Fruit fly (Drosophila melanogaster) whole organism, pupa: ENCODE data around the gene CG32281.

Source experiments
- CG10348 ChIP-seq: fragments of 200-800 bp; sonication (Bioruptor generic); IDR thresholded peaks from 2 replicates; pipeline ENCODE4 v1.3.6; 2022; ENCODE audit warnings: missing biosample characterization, missing genetic modification characterization
- CG12605 ChIP-seq: fragments of 200-800 bp; sonication (Bioruptor generic); IDR thresholded peaks from 2 replicates; pipeline ENCODE4 v1.3.6; 2022; ENCODE audit warnings: missing biosample characterization, missing genetic modification characterization
- CG13204 ChIP-seq: fragments of 200-800 bp; sonication (Bioruptor generic); optimal IDR thresholded peaks from 2 replicates; lab custom pipeline; 2018; ENCODE audit warnings: missing biosample characterization, mild to moderate bottlenecking, missing genetic modification characterization, moderate library complexity
- CG14655 ChIP-seq: fragments of 200-800 bp; sonication (Bioruptor generic); optimal IDR thresholded peaks from 3 replicates; lab custom pipeline; 2017; ENCODE audit warnings: mild to moderate bottlenecking, missing biosample characterization, missing genetic modification reagents, missing genetic modification characterization
- CG15710 ChIP-seq: fragments of 200-800 bp; sonication (Bioruptor generic); optimal IDR thresholded peaks from 2 replicates; lab custom pipeline; 2018; ENCODE audit warnings: missing biosample characterization, mild to moderate bottlenecking, missing genetic modification characterization, moderate library complexity
- CG32121 ChIP-seq: fragments of 200-800 bp; sonication (Bioruptor generic); IDR thresholded peaks from 2 replicates; pipeline ENCODE4 v1.3.6; 2022; ENCODE audit warnings: missing biosample characterization, missing genetic modification characterization
- CG34367 ChIP-seq: fragments of 200-800 bp; sonication (Bioruptor generic); optimal IDR thresholded peaks from 2 replicates; lab custom pipeline; 2018; ENCODE audit warnings: missing biosample characterization, mild to moderate bottlenecking, missing genetic modification characterization
- CG4496 ChIP-seq: fragments of 200-800 bp; sonication (Bioruptor generic); IDR thresholded peaks from 3 replicates; pipeline ENCODE4 v1.3.6; 2022; ENCODE audit warnings: missing biosample characterization, missing genetic modification characterization
- CG8159 ChIP-seq: fragments of 200-800 bp; sonication (Bioruptor generic); optimal IDR thresholded peaks from 3 replicates; lab custom pipeline; 2018; ENCODE audit warnings: missing biosample characterization, mild to moderate bottlenecking, missing genetic modification characterization, moderate library complexity
- CG8301 ChIP-seq: fragments of 200-800 bp; sonication (Bioruptor generic); optimal IDR thresholded peaks from 2 replicates; lab custom pipeline; 2018; ENCODE audit warnings: missing biosample characterization, mild to moderate bottlenecking, missing genetic modification characterization
- CG9948 ChIP-seq: fragments of 200-800 bp; sonication (Bioruptor generic); optimal IDR thresholded peaks from 2 replicates; lab custom pipeline; 2018; ENCODE audit warnings: missing biosample characterization, mild to moderate bottlenecking, missing genetic modification characterization, moderate library complexity
- D1 ChIP-seq: fragments of 200-800 bp; sonication (Bioruptor generic); optimal IDR thresholded peaks from 2 replicates; lab custom pipeline; 2018; ENCODE audit warnings: missing biosample characterization, mild to moderate bottlenecking, missing genetic modification characterization, moderate library complexity
- EcR ChIP-seq: fragments of 200-800 bp; sonication (Bioruptor generic); optimal IDR thresholded peaks from 3 replicates; lab custom pipeline; 2019; ENCODE audit warnings: missing biosample characterization, missing genetic modification characterization, mild to moderate bottlenecking, moderate library complexity, missing genetic modification reagents
- Ets98B ChIP-seq: fragments of 200-800 bp; sonication (Bioruptor generic); IDR thresholded peaks from 2 replicates; pipeline ENCODE4 v1.3.6; 2022; ENCODE audit warnings: missing biosample characterization, missing genetic modification characterization
- Pif1B ChIP-seq: fragments of 200-800 bp; sonication (Bioruptor generic); optimal IDR thresholded peaks from 3 replicates; lab custom pipeline; 2016; ENCODE audit warnings: missing biosample characterization, missing genetic modification characterization
- Snoo ChIP-seq: fragments of 200-800 bp; sonication (Bioruptor generic); optimal IDR thresholded peaks from 3 replicates; lab custom pipeline; 2017; ENCODE audit warnings: missing biosample characterization, mild to moderate bottlenecking, missing genetic modification characterization, inconsistent platforms
- fd96Ca ChIP-seq: fragments of 200-800 bp; sonication (Bioruptor generic); IDR thresholded peaks from 3 replicates; pipeline ENCODE4 v1.3.6; 2022; ENCODE audit warnings: missing biosample characterization, missing genetic modification characterization
- gl ChIP-seq: fragments of 200-800 bp; sonication (Bioruptor generic); optimal IDR thresholded peaks from 2 replicates; lab custom pipeline; 2018; ENCODE audit warnings: missing biosample characterization, mild to moderate bottlenecking, missing genetic modification characterization
- rn ChIP-seq: fragments of 200-800 bp; sonication (Bioruptor generic); IDR thresholded peaks from 2 replicates; pipeline ENCODE4 v1.3.6; 2022; ENCODE audit warnings: missing biosample characterization, missing genetic modification characterization

Gene CG32281

dm6 chr3L:3143383-3143962, 25.7 kb upstream of the CG32281 start, which contains the start of the genes CG11537 and Alg2:
TSS of gene CG11537 (minus strand) at chr3L:3143457.
TSS of gene Alg2 (plus strand) at chr3L:3143808.
- TF ChIP-seq CG34367 (no peak), CG4496 (GFP tag; lab: Robert Waterston, UW) (peak; percentile 32; the same call in 1 of the 3 replicates), CG15710 (tag; lab: Kevin White, UChicago) (peak; percentile 50), Ets98B (peak; percentile 25; the same call in 1 of the 2 replicates), Pif1B (GFP tag; lab: Kevin White, UChicago) (no peak), EcR (GFP tag; lab: Kevin White, UChicago) (no peak), CG32121 (GFP tag; lab: Robert Waterston, UW) (no peak)
- TF ChIP-seq, all 21 proteins: peak for 3

dm6 chr3L:3148125-3149059, 20.8 kb upstream of the CG32281 start, which contains the start of the genes Usp5 and BtbVII:
TSS of gene Usp5 (minus strand) at chr3L:3148358.
TSS of gene BtbVII (plus strand) at chr3L:3148646.
- TF ChIP-seq CG10348 (GFP tag; lab: Robert Waterston, UW) (no peak), CG15710 (tag; lab: Kevin White, UChicago) (peak; percentile 26), CG4496 (GFP tag; lab: Robert Waterston, UW) (peak; percentile 15; the same call in 1 of the 3 replicates), CG8301 (tag; lab: Kevin White, UChicago) (peak; percentile 44), CG34367 (peak; percentile 24), CG8159 (tag; lab: Kevin White, UChicago) (peak; percentile 48), Snoo (tag; lab: Kevin White, UChicago) (peak; percentile 25), rn (no peak), fd96Ca (GFP tag; lab: Robert Waterston, UW) (peak; percentile 69), Pif1B (GFP tag; lab: Kevin White, UChicago) (peak; percentile 10), D1 (tag; lab: Kevin White, UChicago) (no peak), gl (tag; lab: Kevin White, UChicago) (peak; percentile 56), CG12605 (peak; percentile 22; the same call in 1 of the 2 replicates), CG9948 (tag; lab: Kevin White, UChicago) (peak; percentile 27)
- TF ChIP-seq, all 21 proteins: peak for 11

dm6 chr3L:3149060-3149872, 19.9 kb upstream of the CG32281 start:
- TF ChIP-seq CG32121 (GFP tag; lab: Robert Waterston, UW) (peak; percentile 43; the same call in 1 of the 2 replicates), CG12605 (no peak; the same call in 1 of the 2 replicates), CG13204 (GFP tag; lab: Kevin White, UChicago) (peak; percentile 68), CG10348 (GFP tag; lab: Robert Waterston, UW) (no peak), CG14655 (GFP tag; lab: Kevin White, UChicago) (no peak), EcR (GFP tag; lab: Kevin White, UChicago) (peak; percentile 49), fd96Ca (GFP tag; lab: Robert Waterston, UW) (no peak; the same call in 2 of the 3 replicates)

- TF ChIP-seq rn (0 out of 2 replicates have a peak, but pooled peaks have one; percentile 9), CG4496 (GFP tag; lab: Robert Waterston, UW) (no peak)
Measured at dm6 chr3L:3150376-3150775, 18.8 kb upstream of the CG32281 start.

- TF ChIP-seq CG8301 (tag; lab: Kevin White, UChicago), result no peak
- no peak for TF ChIP-seq CG4496 (GFP tag; lab: Robert Waterston, UW)
- no peak for TF ChIP-seq Snoo (tag; lab: Kevin White, UChicago)
Measured at dm6 chr3L:3157651-3158050, 11.5 kb upstream of the CG32281 start.

- TF ChIP-seq CG15710 (tag; lab: Kevin White, UChicago) (peak; percentile 44), CG4496 (GFP tag; lab: Robert Waterston, UW) (no peak), CG10348 (GFP tag; lab: Robert Waterston, UW) (no peak)
Measured at dm6 chr3L:3159309-3160194, 9.6 kb upstream of the CG32281 start, which contains the start of the genes ND-30 and CG15812. TSS of gene ND-30 (minus strand) at chr3L:3159578. TSS of gene CG15812 (plus strand) at chr3L:3159991.
